Fruit fly (Drosophila melanogaster) whole organism, wandering third instar larva: ENCODE measurements around the gene Vha16-2.
A peak's percentile ranks its signal among the peaks of the same experiment; 100 is the strongest.

Experiments
- Abd-B ChIP-seq: fragments of >200 bp; optimal IDR thresholded peaks from 2 replicates; lab custom pipeline; 2017; ENCODE audit warnings: missing biosample characterization, missing genetic modification characterization
- CG32264 ChIP-seq: fragments of 200-800 bp; sonication (Bioruptor generic); optimal IDR thresholded peaks from 2 replicates; lab custom pipeline; 2016; ENCODE audit warnings: missing biosample characterization, missing genetic modification characterization
- CG9705 ChIP-seq: fragments of 200-800 bp; sonication (Bioruptor generic); optimal IDR thresholded peaks from 2 replicates; lab custom pipeline; 2018; ENCODE audit warnings: missing biosample characterization, mild to moderate bottlenecking, missing genetic modification characterization
- Dfd ChIP-seq: fragments of >200 bp; optimal IDR thresholded peaks from 2 replicates; lab custom pipeline; 2017; ENCODE audit warnings: missing biosample characterization, missing genetic modification characterization
- GATAd ChIP-seq: sonication (Bioruptor generic); optimal IDR thresholded peaks from 2 replicates; lab custom pipeline; 2016; ENCODE audit warnings: missing biosample characterization, missing genetic modification characterization
- HLH106 ChIP-seq: fragments of 200-800 bp; optimal IDR thresholded peaks from 3 replicates; lab custom pipeline; 2019; ENCODE audit warnings: missing biosample characterization, mild to moderate bottlenecking, missing genetic modification characterization, moderate library complexity
- Hnf4 ChIP-seq: fragments of 200-800 bp; sonication (Bioruptor generic); optimal IDR thresholded peaks from 2 replicates; lab custom pipeline; 2016; ENCODE audit warnings: missing biosample characterization, mild to moderate bottlenecking, missing genetic modification characterization
- Hr78 ChIP-seq: fragments of >200 bp; optimal IDR thresholded peaks from 2 replicates; lab custom pipeline; 2017; ENCODE audit warnings: missing biosample characterization, missing genetic modification characterization
- Hr83 ChIP-seq: fragments of 200-300 bp; sonication (Bioruptor generic); optimal IDR thresholded peaks from 2 replicates; lab custom pipeline; 2016; ENCODE audit warnings: missing biosample characterization, mild to moderate bottlenecking, missing genetic modification characterization, moderate library complexity; ENCODE audit not compliant: poor library complexity, severe bottlenecking
- Mio ChIP-seq: sonication (Bioruptor generic); optimal IDR thresholded peaks from 2 replicates; lab custom pipeline; 2016; ENCODE audit warnings: missing biosample characterization, missing genetic modification characterization
- Myc ChIP-seq: fragments of >200 bp; optimal IDR thresholded peaks from 2 replicates; lab custom pipeline; 2017
- N ChIP-seq: fragments of >200 bp; optimal IDR thresholded peaks from 2 replicates; lab custom pipeline; 2018; ENCODE audit warnings: missing biosample characterization, missing external identifiers, missing genetic modification characterization
- OdsH ChIP-seq: fragments of 200-800 bp; sonication (Bioruptor generic); optimal IDR thresholded peaks from 2 replicates; lab custom pipeline; 2016; ENCODE audit warnings: missing biosample characterization, mild to moderate bottlenecking, missing genetic modification characterization
- Rel ChIP-seq, 2 experiments: fragments of 200-800 bp; sonication (Bioruptor generic) in 1 of 2; optimal IDR thresholded peaks; 2 replicates in 1 of 2; 3 replicates in 1 of 2; lab custom pipeline; 2016 to 2019; ENCODE audit warnings: mild to moderate bottlenecking in 2 of 2, missing biosample characterization in 2 of 2, missing genetic modification characterization in 2 of 2, moderate library complexity in 1 of 2
- Sp1 ChIP-seq: fragments of 200-800 bp; sonication (Bioruptor generic); optimal IDR thresholded peaks from 3 replicates; lab custom pipeline; 2019; ENCODE audit warnings: missing biosample characterization, mild to moderate bottlenecking, missing genetic modification characterization, moderate library complexity
- Vsx2 ChIP-seq: fragments of 200-300, 225-300 bp; sonication (Bioruptor generic); optimal IDR thresholded peaks from 2 replicates; lab custom pipeline; 2018; ENCODE audit warnings: missing biosample characterization, missing genetic modification characterization; ENCODE audit not compliant: partially characterized antibody
- br ChIP-seq: fragments of 200-800 bp; sonication (Bioruptor generic); optimal IDR thresholded peaks from 2 replicates; lab custom pipeline; 2016; ENCODE audit warnings: missing biosample characterization, missing genetic modification characterization
- dl ChIP-seq, 2 experiments: fragments of 175-275, 200-275 bp in 1 of 2; fragments of 200-275 bp in 1 of 2; sonication (Bioruptor generic); optimal IDR thresholded peaks; lab custom pipeline; 2018; ENCODE audit warnings: mild to moderate bottlenecking in 2 of 2, missing biosample characterization in 2 of 2, missing genetic modification characterization in 2 of 2, moderate library complexity in 2 of 2; ENCODE audit not compliant: partially characterized antibody in 2 of 2, insufficient read depth in 1 of 2
- dmrt93B ChIP-seq: fragments of 200-800 bp; sonication (Bioruptor generic); optimal IDR thresholded peaks from 2 replicates; lab custom pipeline; 2018; ENCODE audit warnings: missing biosample characterization, mild to moderate bottlenecking, missing genetic modification characterization
- dsf ChIP-seq: sonication (Bioruptor generic); optimal IDR thresholded peaks from 2 replicates; lab custom pipeline; 2016; ENCODE audit warnings: missing biosample characterization, missing genetic modification characterization, borderline replicate concordance
- ey ChIP-seq: fragments of 200-800 bp; sonication (Bioruptor generic); optimal IDR thresholded peaks from 2 replicates; lab custom pipeline; 2016; ENCODE audit warnings: missing biosample characterization, missing genetic modification characterization
- foxo ChIP-seq, 2 experiments: fragments of 200-800 bp; sonication (Bioruptor generic); optimal IDR thresholded peaks; 2 replicates in 1 of 2; 3 replicates in 1 of 2; lab custom pipeline; 2016 to 2017; ENCODE audit warnings: missing biosample characterization in 2 of 2, missing genetic modification characterization in 2 of 2
- fru ChIP-seq: fragments of 200-800 bp; sonication (Bioruptor generic); optimal IDR thresholded peaks from 3 replicates; lab custom pipeline; 2016; ENCODE audit warnings: missing biosample characterization, mild to moderate bottlenecking, missing genetic modification characterization
- h ChIP-seq: fragments of 200-800 bp; sonication (Bioruptor generic); optimal IDR thresholded peaks from 3 replicates; lab custom pipeline; 2016; ENCODE audit warnings: missing biosample characterization, mild to moderate bottlenecking, missing genetic modification characterization
- jim ChIP-seq: fragments of 175-275, 200-325 bp; sonication (Bioruptor generic); optimal IDR thresholded peaks from 2 replicates; lab custom pipeline; 2016; ENCODE audit warnings: missing biosample characterization, mild to moderate bottlenecking, missing genetic modification characterization
- psq ChIP-seq: fragments of 200-800 bp; sonication (Bioruptor generic); optimal IDR thresholded peaks from 3 replicates; lab custom pipeline; 2017; ENCODE audit warnings: missing biosample characterization, mild to moderate bottlenecking, missing genetic modification characterization, moderate library complexity
- rgr ChIP-seq: fragments of 200-800 bp; sonication (Bioruptor generic); optimal IDR thresholded peaks from 3 replicates; lab custom pipeline; 2016; ENCODE audit warnings: missing biosample characterization, mild to moderate bottlenecking, missing genetic modification characterization
- sage ChIP-seq: fragments of 200-800 bp; sonication (Bioruptor generic); optimal IDR thresholded peaks from 2 replicates; lab custom pipeline; 2016; ENCODE audit warnings: missing biosample characterization, mild to moderate bottlenecking, missing genetic modification characterization
- sv ChIP-seq: fragments of 200-800 bp; sonication (Bioruptor generic); optimal IDR thresholded peaks from 3 replicates; lab custom pipeline; 2016; ENCODE audit warnings: missing biosample characterization, missing genetic modification characterization
- woc ChIP-seq: sonication (Bioruptor generic); optimal IDR thresholded peaks from 2 replicates; lab custom pipeline; 2016; ENCODE audit warnings: missing biosample characterization, mild to moderate bottlenecking, missing genetic modification characterization

Vha16-2 gene

DNA sequence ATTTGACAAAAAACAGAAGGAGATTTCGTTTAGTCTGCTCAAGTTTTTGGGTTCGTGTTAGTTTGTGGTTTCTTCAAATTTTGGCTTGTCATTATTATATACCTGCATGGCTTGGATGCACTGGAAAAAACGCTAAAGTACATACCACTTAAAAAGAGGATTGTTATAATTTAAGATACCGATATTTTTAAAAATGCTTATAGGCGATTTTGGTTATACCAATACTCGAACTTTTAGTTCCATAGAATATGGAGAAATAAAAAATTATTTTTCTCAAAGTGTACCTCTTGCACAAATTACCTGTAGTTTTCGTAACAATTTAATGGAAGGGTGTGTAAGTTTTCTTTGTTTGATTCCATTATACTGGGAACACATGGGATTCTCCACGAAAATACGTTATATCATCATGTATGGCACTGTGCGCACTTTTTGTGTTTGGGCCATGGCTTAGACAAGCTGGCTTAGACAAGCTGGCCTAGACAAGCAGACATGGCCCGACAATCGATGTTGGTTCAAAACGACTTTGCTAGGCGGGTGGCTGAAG is 9.3 kb upstream of the Vha16-2 start, which contains the start of gene Fum3:
Gene Fum3, minus strand, starts transcription at position 494 of the 544 bp plus-strand sequence.
- TF ChIP-seq h (GFP tag; lab: Kevin White, UChicago) (no peak), Hnf4 (GFP tag; lab: Kevin White, UChicago) (no peak), Vsx2 (no peak), HLH106 (tag; lab: Kevin White, UChicago) (no peak), woc (GFP tag; lab: Kevin White, UChicago) (no peak), Abd-B (GFP tag; lab: Kevin White, UChicago) (no peak), N (no peak), GATAd (GFP tag; lab: Kevin White, UChicago) (no peak), Mio (GFP tag; lab: Kevin White, UChicago) (no peak), rgr (GFP tag; lab: Kevin White, UChicago) (no peak), fru (no peak), jim (GFP tag; lab: Kevin White, UChicago) (no peak), CG9705 (GFP tag; lab: Kevin White, UChicago) (no peak), OdsH (GFP tag; lab: Kevin White, UChicago) (no peak)
- TF ChIP-seq, all 38 proteins: peak for 0

DNA sequence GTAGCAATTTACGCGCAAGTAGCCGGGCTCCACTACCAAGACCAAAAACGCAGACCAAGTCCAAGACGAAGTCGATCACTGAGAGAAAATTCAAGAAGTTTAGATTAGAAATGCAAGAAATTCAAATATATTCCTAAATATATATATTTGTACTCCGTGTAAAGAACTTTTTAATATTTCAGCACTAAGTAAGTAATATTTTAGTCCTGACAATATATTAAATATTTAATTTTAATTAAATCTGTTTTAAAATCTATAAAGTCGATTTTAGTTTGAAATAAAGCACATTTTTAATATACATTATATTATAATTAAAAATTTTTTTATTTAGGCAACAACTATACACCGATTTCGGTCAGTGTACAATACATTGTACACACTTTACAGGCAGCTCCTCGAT is 7.8 kb upstream of the Vha16-2 start:
- TF ChIP-seq dmrt93B (GFP tag; lab: Kevin White, UChicago): peak; percentile 25
- TF ChIP-seq woc (GFP tag; lab: Kevin White, UChicago): no peak
- peak in 1 of 2 experiments; percentile 43 for TF ChIP-seq foxo (GFP tag; optimal IDR thresholded peaks at IDR 0.05; lab: Kevin White, UChicago)
- TF ChIP-seq fru: peak; percentile 7
- peak; percentile 24 for TF ChIP-seq OdsH (GFP tag; lab: Kevin White, UChicago)
- TF ChIP-seq Sp1 (GFP tag; lab: Kevin White, UChicago): peak; percentile 55
- TF ChIP-seq CG32264: no peak
- TF ChIP-seq HLH106 (tag; lab: Kevin White, UChicago): peak; percentile 63
- peak; percentile 46 for TF ChIP-seq psq (GFP tag; lab: Kevin White, UChicago)

DNA sequence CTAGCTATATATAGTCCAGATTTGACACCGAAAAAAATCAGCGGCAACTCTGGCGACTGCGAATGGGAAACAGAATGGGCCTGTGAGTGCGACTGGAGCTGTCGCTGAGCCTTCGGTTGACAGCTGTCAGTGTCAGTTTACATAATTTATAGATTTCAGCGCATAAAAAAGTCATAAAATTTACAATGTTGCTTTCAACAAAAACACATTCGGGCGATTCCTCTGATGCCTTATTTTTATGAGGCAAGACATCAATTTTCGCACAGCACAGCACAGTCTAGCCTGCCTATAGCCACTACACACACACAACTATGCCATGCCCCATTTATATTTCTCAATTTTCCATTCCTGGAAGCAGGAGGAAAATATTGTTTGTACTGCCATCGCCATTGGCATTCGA is 2.4 kb upstream of the Vha16-2 start:
- no peak for TF ChIP-seq sage (GFP tag; lab: Kevin White, UChicago)
- TF ChIP-seq jim (GFP tag; lab: Kevin White, UChicago): no peak
- TF ChIP-seq N: no peak
- TF ChIP-seq CG32264: no peak
- no peak for TF ChIP-seq h (GFP tag; lab: Kevin White, UChicago)
- no peak for TF ChIP-seq GATAd (GFP tag; lab: Kevin White, UChicago)
- TF ChIP-seq ey (GFP tag; lab: Kevin White, UChicago): no peak
- no peak for TF ChIP-seq psq (GFP tag; lab: Kevin White, UChicago)
- TF ChIP-seq dsf (GFP tag; lab: Kevin White, UChicago): no peak

DNA sequence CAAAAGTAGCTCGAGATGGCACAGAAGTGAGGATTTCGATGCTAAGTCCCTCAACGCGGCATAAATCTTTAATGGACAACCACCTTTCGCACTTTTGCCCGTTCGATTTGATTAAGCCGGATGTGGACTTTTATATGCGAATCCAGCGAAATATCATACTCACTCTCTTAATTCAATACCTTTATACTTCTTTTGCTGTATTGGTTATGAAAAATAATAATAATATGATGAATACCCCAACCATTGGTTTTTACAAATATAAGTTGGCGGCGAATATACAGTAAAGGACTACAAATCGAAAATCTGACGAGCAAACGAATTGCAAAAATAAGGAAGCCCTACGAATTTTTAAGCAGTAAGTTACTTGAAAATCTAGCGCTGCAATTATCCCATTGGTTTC is 1.8 kb upstream of the Vha16-2 start, which contains the start of gene Vha16-3:
Gene Vha16-3, plus strand, starts transcription at position 301 of the 400 bp plus-strand sequence.
- TF ChIP-seq rgr (GFP tag; lab: Kevin White, UChicago) (no peak), N (no peak), Hr83 (GFP tag; lab: Kevin White, UChicago) (no peak), Dfd (no peak), Hr78 (GFP tag; lab: Kevin White, UChicago) (no peak), Rel (GFP tag; optimal IDR thresholded peaks at IDR 0.05; lab: Kevin White, UChicago) (no peak), Rel (tag; optimal IDR thresholded peaks at IDR 0.05; lab: Kevin White, UChicago) (no peak), Sp1 (GFP tag; lab: Kevin White, UChicago) (no peak), Abd-B (GFP tag; lab: Kevin White, UChicago) (no peak), dl (GFP tag; optimal IDR thresholded peaks at IDR 0.05; lab: Kevin White, UChicago; ENCODE audit: insufficient read depth in 1 of 2, partially characterized antibody in 2 of 2) (no peak), sv (GFP tag; lab: Kevin White, UChicago) (no peak), br (GFP tag; lab: Kevin White, UChicago) (no peak), jim (GFP tag; lab: Kevin White, UChicago) (no peak), sage (GFP tag; lab: Kevin White, UChicago) (no peak), Myc (lab: Kevin White, UChicago) (no peak)
